Worm (Caenorhabditis elegans) whole organism, young adult: ENCODE results near the gene elks-1.

Experiments
- B0019.2 ChIP-seq: fragments of 200-800 bp; sonication (Bioruptor generic); conservative IDR thresholded peaks from 2 replicates; pipeline ENCODE4 v1.3.6; 2022; ENCODE audit warnings: missing genetic modification reagents, missing genetic modification characterization, missing compliant biosample characterization
- C06A6.2 ChIP-seq: fragments of 200-800 bp; sonication (Bioruptor generic); conservative IDR thresholded peaks from 2 replicates; pipeline ENCODE4 v1.3.6; 2022; ENCODE audit warnings: missing genetic modification characterization, missing compliant biosample characterization
- C17E4.6 ChIP-seq: fragments of 200-800 bp; sonication (Bioruptor generic); IDR thresholded peaks from 2 replicates; pipeline ENCODE4 v1.3.6; 2022; ENCODE audit warnings: missing genetic modification reagents, missing genetic modification characterization, missing compliant biosample characterization
- D2030.7 ChIP-seq: fragments of 200-800 bp; sonication (Bioruptor generic); IDR thresholded peaks from 2 replicates; pipeline ENCODE4 v1.3.6; 2022; ENCODE audit warnings: missing genetic modification reagents, missing genetic modification characterization, missing compliant biosample characterization
- F37B4.10 ChIP-seq: fragments of 200-800 bp; sonication (Bioruptor generic); IDR thresholded peaks from 2 replicates; pipeline ENCODE4 v1.3.6; 2022; ENCODE audit warnings: missing genetic modification characterization, missing compliant biosample characterization
- K12H6.12 ChIP-seq: fragments of 200-800 bp; sonication (Bioruptor generic); optimal IDR thresholded peaks from 2 replicates; lab custom pipeline; 2018; ENCODE audit warnings: mild to moderate bottlenecking, missing genetic modification characterization, missing compliant biosample characterization
- T07F8.4 ChIP-seq: sonication (generic microtip); optimal IDR thresholded peaks from 2 replicates; lab custom pipeline; 2016; ENCODE audit warnings: mild to moderate bottlenecking, missing genetic modification characterization, moderate library complexity, missing compliant biosample characterization
- Y53F4B.3 ChIP-seq: fragments of 200-800 bp; sonication (Bioruptor generic); IDR thresholded peaks from 2 replicates; pipeline ENCODE4 v1.3.6; 2022; ENCODE audit warnings: missing genetic modification reagents, missing genetic modification characterization, missing compliant biosample characterization
- Y53G8AR.9 ChIP-seq: fragments of 200-800 bp; sonication (Bioruptor generic); conservative IDR thresholded peaks from 2 replicates; pipeline ENCODE4 v1.3.6; 2022; ENCODE audit warnings: missing genetic modification reagents, missing genetic modification characterization, missing compliant biosample characterization
- ZK185.1 ChIP-seq: sonication (generic microtip); optimal IDR thresholded peaks from 2 replicates; lab custom pipeline; 2016; ENCODE audit warnings: mild to moderate bottlenecking, missing genetic modification characterization, missing compliant biosample characterization; ENCODE audit not compliant: poor library complexity, severe bottlenecking
- akir-1 ChIP-seq: fragments of 200-800 bp; sonication (Bioruptor generic); optimal IDR thresholded peaks from 2 replicates; lab custom pipeline; 2018; ENCODE audit warnings: mild to moderate bottlenecking, missing genetic modification characterization, moderate library complexity, missing compliant biosample characterization
- aptf-2 ChIP-seq: fragments of 200-800 bp; sonication (Bioruptor generic); conservative IDR thresholded peaks from 2 replicates; pipeline ENCODE4 v1.3.6; 2022; ENCODE audit warnings: missing genetic modification reagents, missing genetic modification characterization, missing compliant biosample characterization
- atf-7 ChIP-seq: sonication (generic microtip); optimal IDR thresholded peaks from 2 replicates; lab custom pipeline; 2017; ENCODE audit warnings: mild to moderate bottlenecking, missing genetic modification characterization, missing compliant biosample characterization
- athp-1 ChIP-seq: sonication (generic microtip); optimal IDR thresholded peaks from 2 replicates; lab custom pipeline; 2017; ENCODE audit warnings: mild to moderate bottlenecking, missing genetic modification characterization, missing compliant biosample characterization
- attf-3 ChIP-seq: fragments of 200-800 bp; sonication (Bioruptor generic); conservative IDR thresholded peaks from 2 replicates; pipeline ENCODE4 v1.3.6; 2022; ENCODE audit warnings: missing genetic modification reagents, missing genetic modification characterization, missing compliant biosample characterization
- attf-5 ChIP-seq: fragments of 200-800 bp; sonication (Bioruptor generic); optimal IDR thresholded peaks from 2 replicates; lab custom pipeline; 2018; ENCODE audit warnings: mild to moderate bottlenecking, missing genetic modification characterization, missing compliant biosample characterization
- ccch-3 ChIP-seq: fragments of 200-800 bp; sonication (Bioruptor generic); optimal IDR thresholded peaks from 2 replicates; lab custom pipeline; 2018; ENCODE audit warnings: mild to moderate bottlenecking, missing genetic modification characterization, missing compliant biosample characterization
- cebp-2 ChIP-seq: fragments of 200-800 bp; sonication (Bioruptor generic); IDR thresholded peaks from 2 replicates; pipeline ENCODE4 v1.3.6; 2022; ENCODE audit warnings: missing genetic modification characterization, missing compliant biosample characterization
- ceh-91 ChIP-seq: fragments of 200-800 bp; sonication (Bioruptor generic); IDR thresholded peaks from 2 replicates; pipeline ENCODE4 v1.3.6; 2022; ENCODE audit warnings: missing genetic modification reagents, missing genetic modification characterization, missing compliant biosample characterization
- dpff-1 ChIP-seq: sonication (generic microtip); optimal IDR thresholded peaks from 2 replicates; lab custom pipeline; 2017; ENCODE audit warnings: mild to moderate bottlenecking, missing genetic modification characterization, missing compliant biosample characterization
- dpl-1 ChIP-seq: fragments of 150-350 bp; optimal IDR thresholded peaks from 2 replicates; lab custom pipeline; 2014; ENCODE audit warnings: missing biosample characterization, missing genetic modification reagents, missing genetic modification characterization
- egl-18 ChIP-seq: fragments of 200-800 bp; sonication (Bioruptor generic); IDR thresholded peaks from 2 replicates; pipeline ENCODE4 v1.3.6; 2022; ENCODE audit warnings: missing genetic modification reagents, missing genetic modification characterization, missing compliant biosample characterization
- egrh-3 ChIP-seq: fragments of 200-800 bp; sonication (Bioruptor generic); IDR thresholded peaks from 2 replicates; pipeline ENCODE4 v1.3.6; 2022; ENCODE audit warnings: missing genetic modification reagents, missing genetic modification characterization, missing compliant biosample characterization
- ekl-4 ChIP-seq: fragments of 200-800 bp; sonication (Bioruptor generic); IDR thresholded peaks from 2 replicates; pipeline ENCODE4 v1.3.6; 2022; ENCODE audit warnings: missing genetic modification reagents, missing genetic modification characterization, missing compliant biosample characterization
- fkh-3 ChIP-seq: sonication (generic microtip); optimal IDR thresholded peaks from 2 replicates; lab custom pipeline; 2016; ENCODE audit warnings: mild to moderate bottlenecking, missing genetic modification characterization, missing compliant biosample characterization
- hmg-1.2 ChIP-seq: fragments of 200-800 bp; sonication (Bioruptor generic); IDR thresholded peaks from 2 replicates; pipeline ENCODE4 v1.3.6; 2022; ENCODE audit warnings: missing genetic modification reagents, missing genetic modification characterization, missing compliant biosample characterization
- hmg-20 ChIP-seq: fragments of 200-800 bp; sonication (Bioruptor generic); IDR thresholded peaks from 2 replicates; pipeline ENCODE4 v1.3.6; 2022; ENCODE audit warnings: missing genetic modification reagents, missing genetic modification characterization, missing compliant biosample characterization
- lag-1 ChIP-seq: fragments of 200-800 bp; sonication (Bioruptor generic); IDR thresholded peaks from 2 replicates; pipeline ENCODE4 v1.3.6; 2022; ENCODE audit warnings: missing genetic modification reagents, missing genetic modification characterization, missing compliant biosample characterization
- lin-35 ChIP-seq, 3 experiments: fragments of 150-350 bp in 2 of 3; sonication (generic microtip) in 1 of 3; optimal IDR thresholded peaks; 2 replicates each; lab custom pipeline; 2014 to 2018; ENCODE audit warnings: missing biosample characterization in 3 of 3, missing genetic modification characterization in 3 of 3, missing genetic modification reagents in 3 of 3
- lin-40 ChIP-seq: sonication (generic microtip); optimal IDR thresholded peaks from 2 replicates; lab custom pipeline; 2016; ENCODE audit warnings: missing genetic modification characterization, mild to moderate bottlenecking, missing compliant biosample characterization, missing genotype, missing genetic modification reagents
- lir-1 ChIP-seq: fragments of 200-800 bp; sonication (Bioruptor generic); conservative IDR thresholded peaks from 2 replicates; pipeline ENCODE4 v1.3.6; 2022; ENCODE audit warnings: missing genetic modification reagents, missing genetic modification characterization, missing compliant biosample characterization
- lsl-1 ChIP-seq: fragments of 200-800 bp; sonication (Bioruptor generic); optimal IDR thresholded peaks from 2 replicates; lab custom pipeline; 2018; ENCODE audit warnings: mild to moderate bottlenecking, missing genetic modification characterization, moderate library complexity, missing compliant biosample characterization
- madf-10 ChIP-seq: sonication (generic microtip); optimal IDR thresholded peaks from 2 replicates; lab custom pipeline; 2016; ENCODE audit warnings: mild to moderate bottlenecking, missing genetic modification characterization, missing compliant biosample characterization
- madf-8 ChIP-seq: fragments of 200-800 bp; sonication (Bioruptor generic); conservative IDR thresholded peaks from 2 replicates; pipeline ENCODE4 v1.3.6; 2022; ENCODE audit warnings: missing genetic modification reagents, missing genetic modification characterization, missing compliant biosample characterization
- mes-4 ChIP-seq: sonication (generic microtip); optimal IDR thresholded peaks from 2 replicates; lab custom pipeline; 2016; ENCODE audit warnings: missing genotype, missing genetic modification characterization, missing compliant biosample characterization
- nfya-1 ChIP-seq: sonication (generic microtip); optimal IDR thresholded peaks from 2 replicates; lab custom pipeline; 2017; ENCODE audit warnings: antibody characterized with exemption, missing compliant biosample characterization, missing genetic modification characterization, borderline replicate concordance; ENCODE audit not compliant: insufficient read depth
- nfya-2 ChIP-seq: fragments of 200-800 bp; sonication (Bioruptor generic); IDR thresholded peaks from 2 replicates; pipeline ENCODE4 v1.3.6; 2022; ENCODE audit warnings: missing genetic modification reagents, missing genetic modification characterization, missing compliant biosample characterization
- nhr-179 ChIP-seq: sonication (generic microtip); optimal IDR thresholded peaks from 2 replicates; lab custom pipeline; 2016; ENCODE audit warnings: mild to moderate bottlenecking, missing genetic modification characterization, missing compliant biosample characterization
- nhr-90 ChIP-seq: sonication (generic microtip); optimal IDR thresholded peaks from 2 replicates; lab custom pipeline; 2016; ENCODE audit warnings: missing genotype, mild to moderate bottlenecking, missing genetic modification characterization, missing compliant biosample characterization
- pbrm-1 ChIP-seq: fragments of 200-800 bp; sonication (Bioruptor generic); IDR thresholded peaks from 2 replicates; pipeline ENCODE4 v1.3.6; 2022; ENCODE audit warnings: missing genetic modification reagents, missing genetic modification characterization, missing compliant biosample characterization
- rec-8 ChIP-seq, 2 experiments: sonication (generic microtip); optimal IDR thresholded peaks; 2 replicates each; lab custom pipeline; 2016; ENCODE audit warnings: mild to moderate bottlenecking in 2 of 2, missing genetic modification characterization in 2 of 2, missing genetic modification reagents in 2 of 2, missing genotype in 2 of 2, missing biosample characterization in 1 of 2, missing compliant biosample characterization in 1 of 2, moderate library complexity in 1 of 2
- rpc-1 ChIP-seq, 2 experiments: fragments of 150-350 bp in 1 of 2; sonication (generic microtip) in 1 of 2; optimal IDR thresholded peaks; 2 replicates each; lab custom pipeline; 2014 to 2018; ENCODE audit warnings: missing biosample characterization in 1 of 2, missing genetic modification characterization in 1 of 2, missing genetic modification reagents in 1 of 2, missing genotype in 1 of 2
- snpc-3.4 ChIP-seq: sonication (generic microtip); optimal IDR thresholded peaks from 2 replicates; lab custom pipeline; 2017; ENCODE audit warnings: missing genetic modification characterization, mild to moderate bottlenecking, missing compliant biosample characterization, antibody characterized with exemption, moderate library complexity, missing genotype, missing genetic modification reagents
- tbp1 ChIP-seq: fragments of 200-800 bp; sonication (Bioruptor generic); optimal IDR thresholded peaks from 2 replicates; lab custom pipeline; 2018; ENCODE audit warnings: mild to moderate bottlenecking, missing genetic modification characterization, missing compliant biosample characterization
- xnd-1 ChIP-seq: sonication (generic microtip); optimal IDR thresholded peaks from 2 replicates; lab custom pipeline; 2016; ENCODE audit warnings: missing genotype, missing genetic modification reagents, missing genetic modification characterization, missing compliant biosample characterization
- ztf-22 ChIP-seq: fragments of 200-800 bp; sonication (Bioruptor generic); optimal IDR thresholded peaks from 2 replicates; lab custom pipeline; 2018; ENCODE audit warnings: mild to moderate bottlenecking, missing genetic modification characterization, moderate library complexity, missing compliant biosample characterization
- ztf-26 ChIP-seq: sonication (generic microtip); optimal IDR thresholded peaks from 2 replicates; lab custom pipeline; 2017; ENCODE audit warnings: missing genetic modification characterization, missing compliant biosample characterization
- ztf-3 ChIP-seq: fragments of 200-800 bp; sonication (Bioruptor generic); optimal IDR thresholded peaks from 2 replicates; lab custom pipeline; 2018; ENCODE audit warnings: mild to moderate bottlenecking, missing genetic modification characterization, missing compliant biosample characterization

The elks-1 gene

DNA sequence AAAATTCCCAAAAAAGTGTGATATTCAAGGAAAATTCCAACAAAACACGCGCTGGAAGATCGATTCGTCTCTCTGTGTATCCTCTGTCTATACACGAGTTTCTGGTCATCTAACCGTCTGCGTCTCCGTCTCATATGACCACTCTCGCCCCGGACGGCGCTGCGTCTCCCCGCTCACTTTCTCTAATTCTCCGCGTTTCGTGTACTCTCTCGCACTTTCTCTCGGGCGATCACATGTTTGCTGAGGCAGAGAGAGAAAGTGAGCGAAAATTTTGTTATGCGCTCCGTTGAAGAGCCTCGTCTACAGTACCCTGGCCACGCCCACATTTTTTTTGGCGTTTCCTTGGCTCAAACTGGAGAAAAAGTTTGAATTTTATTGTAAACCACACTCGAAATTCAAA lies 34.8 kb upstream of the elks-1 start (continued):
- peak in 1 of 3 experiments; percentile 65 for TF ChIP-seq lin-35 (GFP tag; optimal IDR thresholded peaks at IDR 0.05; lab: Kevin White, UChicago)
- TF ChIP-seq ekl-4: peak; percentile 93
- TF ChIP-seq egrh-3: 0 out of 2 replicates have a peak, but pooled peaks have one; percentile 23
- peak; percentile 39 for TF ChIP-seq athp-1 (tag; lab: Kevin White, UChicago)
- no peak for TF ChIP-seq rpc-1 (optimal IDR thresholded peaks at IDR 0.05; lab: Kevin White, UChicago)
- TF ChIP-seq rpc-1 (tag; optimal IDR thresholded peaks at IDR 0.05; lab: Kevin White, UChicago): no peak
- no peak for TF ChIP-seq aptf-2 (GFP tag; lab: Robert Waterston, UW)
- TF ChIP-seq ztf-26 (tag; lab: Kevin White, UChicago): peak; percentile 73
- peak; percentile 94 for TF ChIP-seq pbrm-1 (GFP tag; lab: Robert Waterston, UW)
- TF ChIP-seq mes-4 (tag; lab: Kevin White, UChicago): no peak
- no peak for TF ChIP-seq F37B4.10 (GFP tag; lab: Robert Waterston, UW)
- TF ChIP-seq ccch-3: no peak
- TF ChIP-seq cebp-2 (GFP tag; lab: Robert Waterston, UW): no peak
- TF ChIP-seq hmg-20 (GFP tag; lab: Robert Waterston, UW): no peak
- TF ChIP-seq lin-40: peak; percentile 90
- peak; percentile 61; the same call in 1 of the 2 replicates for TF ChIP-seq attf-3 (GFP tag; lab: Robert Waterston, UW)
- TF ChIP-seq akir-1 (GFP tag; lab: Kevin White, UChicago): no peak
- peak; percentile 95 for TF ChIP-seq attf-5 (GFP tag; lab: Kevin White, UChicago)
- no peak for TF ChIP-seq fkh-3 (tag; lab: Kevin White, UChicago)
- no peak for TF ChIP-seq D2030.7 (GFP tag; lab: Robert Waterston, UW)
- TF ChIP-seq lir-1: peak; percentile 67
- TF ChIP-seq lag-1: no peak
- no peak for TF ChIP-seq nhr-179 (tag; lab: Kevin White, UChicago)
- no peak for TF ChIP-seq egl-18 (GFP tag; lab: Robert Waterston, UW)
- no peak for TF ChIP-seq nfya-1 (tag; lab: Kevin White, UChicago)
- TF ChIP-seq dpl-1: peak; percentile 10
- TF ChIP-seq T07F8.4 (tag; lab: Kevin White, UChicago): no peak
- TF ChIP-seq snpc-3.4 (tag; lab: Kevin White, UChicago): no peak
- peak; percentile 88 for TF ChIP-seq Y53G8AR.9 (GFP tag; lab: Robert Waterston, UW)
- peak; percentile 71 for TF ChIP-seq madf-10 (tag; lab: Kevin White, UChicago)
- no peak for TF ChIP-seq nfya-2 (GFP tag; lab: Robert Waterston, UW)
- TF ChIP-seq B0019.2 (GFP tag; lab: Robert Waterston, UW): no peak
- TF ChIP-seq nhr-90: no peak
- no peak for TF ChIP-seq rec-8 (tag; optimal IDR thresholded peaks at IDR 0.05; lab: Kevin White, UChicago)
- peak; percentile 26 for TF ChIP-seq lsl-1 (GFP tag; lab: Kevin White, UChicago)
- TF ChIP-seq K12H6.12: peak; percentile 86
- TF ChIP-seq ztf-22: peak; percentile 44
- peak; percentile 83 for TF ChIP-seq atf-7
- TF ChIP-seq C06A6.2 (GFP tag; lab: Robert Waterston, UW): peak; percentile 66
- TF ChIP-seq C17E4.6 (GFP tag; lab: Robert Waterston, UW): peak; percentile 59; the same call in 1 of the 2 replicates
- no peak for TF ChIP-seq madf-8 (GFP tag; lab: Robert Waterston, UW)
- peak; percentile 46 for TF ChIP-seq ZK185.1 (tag; lab: Kevin White, UChicago)
- TF ChIP-seq tbp1: peak; percentile 51
- TF ChIP-seq dpff-1 (tag; lab: Kevin White, UChicago): no peak
- TF ChIP-seq hmg-1.2: peak; percentile 99
- TF ChIP-seq ceh-91 (GFP tag; lab: Robert Waterston, UW): no peak
- TF ChIP-seq xnd-1 (tag; lab: Kevin White, UChicago): no peak
- no peak for TF ChIP-seq Y53F4B.3 (GFP tag; lab: Robert Waterston, UW)
- peak; percentile 78 for TF ChIP-seq ztf-3 (GFP tag; lab: Kevin White, UChicago)
